Worm (Caenorhabditis elegans) whole organism, L1 larva: ENCODE results near the gene dot-1.2.

Experiments used
- C04F5.9 ChIP-seq: sonication (generic microtip); optimal IDR thresholded peaks from 2 replicates; lab custom pipeline; 2016; ENCODE audit warnings: missing genetic modification characterization, missing compliant biosample characterization
- blmp-1 ChIP-seq: fragments of 150-350 bp; optimal IDR thresholded peaks from 2 replicates; lab custom pipeline; 2014; ENCODE audit warnings: missing biosample characterization, missing genetic modification characterization
- fos-1 ChIP-seq: fragments of 150-350 bp; optimal IDR thresholded peaks from 2 replicates; lab custom pipeline; 2014; ENCODE audit warnings: missing biosample characterization, missing genetic modification characterization
- hlh-17 ChIP-seq: fragments of 200-800 bp; sonication (Bioruptor generic); optimal IDR thresholded peaks from 2 replicates; lab custom pipeline; 2018; ENCODE audit warnings: missing genetic modification characterization, mild to moderate bottlenecking, missing compliant biosample characterization, moderate library complexity, borderline replicate concordance
- lin-15B ChIP-seq: fragments of 150-350 bp; sonication (generic microtip); optimal IDR thresholded peaks from 3 replicates; lab custom pipeline; 2014; ENCODE audit warnings: missing biosample characterization, missing genetic modification characterization
- lin-39 ChIP-seq: fragments of 150-350 bp; optimal IDR thresholded peaks from 2 replicates; lab custom pipeline; 2014; ENCODE audit warnings: missing biosample characterization, missing genetic modification reagents, missing genetic modification characterization
- lsy-2 ChIP-seq, 2 experiments: fragments of 150-350 bp; optimal IDR thresholded peaks; 2 replicates each; lab custom pipeline; 2014; ENCODE audit warnings: missing biosample characterization in 2 of 2, missing genetic modification characterization in 2 of 2
- nhr-77 ChIP-seq: fragments of 150-350 bp; optimal IDR thresholded peaks from 2 replicates; lab custom pipeline; 2014; ENCODE audit warnings: missing biosample characterization, missing genetic modification characterization
- nhr-90 ChIP-seq: sonication (generic microtip); optimal IDR thresholded peaks from 2 replicates; lab custom pipeline; 2016; ENCODE audit warnings: mild to moderate bottlenecking, missing genetic modification characterization, missing compliant biosample characterization; ENCODE audit not compliant: poor library complexity
- skn-1 ChIP-seq: fragments of 150-350 bp; optimal IDR thresholded peaks from 2 replicates; lab custom pipeline; 2014; ENCODE audit warnings: missing biosample characterization, missing genetic modification characterization
- unc-86 ChIP-seq: sonication (generic microtip); optimal IDR thresholded peaks from 2 replicates; lab custom pipeline; 2016; ENCODE audit warnings: missing genetic modification characterization, missing compliant biosample characterization
- unc-98 ChIP-seq: fragments of 200-800 bp; sonication (Bioruptor generic); IDR thresholded peaks from 2 replicates; pipeline ENCODE4 v1.3.6; 2022; ENCODE audit warnings: missing genetic modification characterization, missing compliant biosample characterization
- zip-4 ChIP-seq: fragments of 200-800 bp; sonication (Bioruptor generic); optimal IDR thresholded peaks from 2 replicates; lab custom pipeline; 2018; ENCODE audit warnings: mild to moderate bottlenecking, missing genetic modification characterization, moderate library complexity, missing compliant biosample characterization
- ztf-11 ChIP-seq, 2 experiments: sonication (generic microtip); optimal IDR thresholded peaks; 2 replicates each; lab custom pipeline; 2016 to 2017; ENCODE audit warnings: missing genetic modification characterization in 2 of 2, missing biosample characterization in 1 of 2, missing compliant biosample characterization in 1 of 2

DNA sequence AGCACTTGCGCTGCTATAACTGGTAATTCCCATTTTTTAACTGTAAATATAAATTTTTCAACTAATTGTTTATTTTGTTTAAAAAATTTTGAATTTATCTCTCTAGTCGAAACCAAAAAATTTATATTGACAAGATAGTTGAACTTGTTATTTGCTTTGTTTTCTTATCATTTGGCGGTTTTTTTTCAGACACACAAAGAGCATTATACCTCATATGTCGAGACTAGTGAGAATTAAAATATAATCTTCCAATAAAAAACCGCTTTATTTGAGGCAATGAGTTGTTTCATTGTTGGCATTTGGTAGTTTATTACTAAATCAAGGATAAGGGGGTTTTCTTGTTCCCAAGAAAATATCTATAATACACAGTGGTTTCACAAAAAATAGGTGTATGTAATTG, 39.1 kb upstream of the dot-1.2 start:
- no peak for TF ChIP-seq fos-1 (tag; lab: Kevin White, UChicago)
- no peak for TF ChIP-seq lsy-2 (tag; optimal IDR thresholded peaks at IDR 0.05; lab: Kevin White, UChicago)
- TF ChIP-seq lin-39 (tag; lab: Kevin White, UChicago): no peak
- TF ChIP-seq nhr-90 (tag; lab: Kevin White, UChicago): no peak
- no peak for TF ChIP-seq lin-15B (tag; lab: Kevin White, UChicago)
- no peak for TF ChIP-seq blmp-1 (tag; lab: Kevin White, UChicago)
- no peak for TF ChIP-seq unc-86 (tag; lab: Kevin White, UChicago)
- no peak for TF ChIP-seq zip-4 (GFP tag; lab: Kevin White, UChicago)
- TF ChIP-seq C04F5.9 (tag; lab: Kevin White, UChicago): no peak
- TF ChIP-seq skn-1 (tag; lab: Kevin White, UChicago): no peak
- no peak for TF ChIP-seq ztf-11 (tag; optimal IDR thresholded peaks at IDR 0.05; lab: Kevin White, UChicago)
- no peak for TF ChIP-seq unc-98 (GFP tag; lab: Robert Waterston, UW)
- TF ChIP-seq hlh-17 (GFP tag; lab: Kevin White, UChicago): no peak
- TF ChIP-seq nhr-77 (tag; lab: Kevin White, UChicago): no peak
